Worm (Caenorhabditis elegans) whole organism, L2 larva: ENCODE data around the gene cyn-11.

Experiments used
- alr-1 ChIP-seq: fragments of 150-350 bp; optimal IDR thresholded peaks from 2 replicates; lab custom pipeline; 2014; ENCODE audit warnings: missing biosample characterization, missing genetic modification characterization
- aly-2 ChIP-seq: fragments of 150-350 bp; optimal IDR thresholded peaks from 2 replicates; lab custom pipeline; 2014; ENCODE audit warnings: missing biosample characterization, missing genetic modification characterization
- skn-1 ChIP-seq: sonication (generic microtip); optimal IDR thresholded peaks from 2 replicates; lab custom pipeline; 2017; ENCODE audit warnings: missing biosample characterization, missing genetic modification characterization

DNA sequence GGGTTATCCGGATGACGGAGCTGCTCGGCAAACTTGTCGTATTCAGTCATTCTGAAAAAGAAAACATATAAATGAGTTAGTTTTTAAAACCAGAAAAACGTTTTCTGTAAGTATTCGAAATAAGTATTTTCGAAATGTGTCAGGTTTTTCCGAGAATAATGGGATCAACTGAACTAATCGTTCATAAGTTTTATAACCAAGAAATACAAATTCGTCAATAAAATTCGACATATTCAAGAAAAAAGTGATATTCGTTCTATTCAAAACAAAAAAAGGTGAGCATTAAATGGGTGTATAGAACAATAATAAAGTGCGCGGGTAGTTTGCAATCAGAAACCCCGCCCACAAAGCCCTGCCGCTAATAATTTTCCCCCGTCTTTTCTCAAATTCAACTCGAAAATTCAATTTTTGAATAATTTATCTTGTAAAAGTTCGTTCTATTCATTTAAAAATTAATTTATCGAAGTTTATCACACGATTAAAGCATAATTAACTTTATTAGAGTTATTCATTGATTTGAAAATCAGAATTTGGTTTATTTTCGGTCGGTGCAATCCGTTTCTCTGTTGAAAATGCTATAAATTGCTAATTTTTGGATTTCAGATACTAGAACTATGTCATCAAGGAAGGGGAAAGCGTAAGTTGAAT, at the start of gene cyn-11, which contains the start of gene T01B7.5:
- no peak for TF ChIP-seq aly-2 (tag; lab: Kevin White, UChicago)
- no peak for TF ChIP-seq skn-1 (tag; lab: Kevin White, UChicago)
- TF ChIP-seq alr-1 (tag; lab: Kevin White, UChicago) = no peak
